Fruit fly (Drosophila melanogaster): ENCODE data around the gene PGRP-SB2.

- TF ChIP-seq usp (GFP tag; optimal IDR thresholded peaks at IDR 0.05), result no peak
- TF ChIP-seq pan (optimal IDR thresholded peaks at IDR 0.05), result no peak
Observed at dm6 chr3L:16772755-16773523, 46.6 kb downstream of the PGRP-SB2 start.

Data from whole organism.